Fruit fly (Drosophila melanogaster) whole organism, adult: ENCODE measurements around the gene CG31626.

Experiments used
- CG11617 ChIP-seq: fragments of 200-800 bp; sonication (Bioruptor generic); optimal IDR thresholded peaks from 2 replicates; lab custom pipeline; 2017; ENCODE audit warnings: mild to moderate bottlenecking, missing biosample characterization, missing genetic modification reagents, missing genetic modification characterization
- CG12768 ChIP-seq: fragments of 200-800 bp; sonication (Bioruptor generic); optimal IDR thresholded peaks from 2 replicates; lab custom pipeline; 2017; ENCODE audit warnings: missing biosample characterization, missing genetic modification characterization, mild to moderate bottlenecking, moderate library complexity, missing genetic modification reagents
- CG14711 ChIP-seq: fragments of 200-800 bp; sonication (Bioruptor generic); optimal IDR thresholded peaks from 2 replicates; lab custom pipeline; 2018; ENCODE audit warnings: missing biosample characterization, mild to moderate bottlenecking, missing genetic modification characterization, moderate library complexity
- CG1620 ChIP-seq: fragments of 200-800 bp; sonication (Bioruptor generic); optimal IDR thresholded peaks from 2 replicates; lab custom pipeline; 2016; ENCODE audit warnings: missing biosample characterization, missing genetic modification characterization
- CG33017 ChIP-seq: fragments of 200-800 bp; sonication (Bioruptor generic); optimal IDR thresholded peaks from 2 replicates; lab custom pipeline; 2018; ENCODE audit warnings: missing biosample characterization, mild to moderate bottlenecking, missing genetic modification characterization, moderate library complexity
- CG5204 ChIP-seq: fragments of 200-800 bp; sonication (Bioruptor generic); optimal IDR thresholded peaks from 2 replicates; lab custom pipeline; 2016; ENCODE audit warnings: missing biosample characterization, missing genetic modification characterization
- CG7045 ChIP-seq: fragments of 200-800 bp; sonication (Bioruptor generic); optimal IDR thresholded peaks from 2 replicates; lab custom pipeline; 2017; ENCODE audit warnings: missing biosample characterization, mild to moderate bottlenecking, missing genetic modification characterization
- CG7101 ChIP-seq: fragments of 200-800 bp; sonication (Bioruptor generic); optimal IDR thresholded peaks from 2 replicates; lab custom pipeline; 2018; ENCODE audit warnings: missing biosample characterization, mild to moderate bottlenecking, missing genetic modification characterization, moderate library complexity
- Clk ChIP-seq: fragments of 200-800 bp; sonication (Bioruptor generic); optimal IDR thresholded peaks from 2 replicates; lab custom pipeline; 2017; ENCODE audit warnings: missing biosample characterization, missing genetic modification characterization
- Crg-1 ChIP-seq: fragments of 200-800 bp; sonication (Bioruptor generic); optimal IDR thresholded peaks from 2 replicates; lab custom pipeline; 2016; ENCODE audit warnings: missing biosample characterization, missing genetic modification characterization
- Hr96 ChIP-seq: fragments of 200-800 bp; sonication (Bioruptor generic); optimal IDR thresholded peaks from 2 replicates; lab custom pipeline; 2016; ENCODE audit warnings: missing biosample characterization, missing genetic modification characterization
- Mnt ChIP-seq: fragments of 200-800 bp; sonication (Bioruptor generic); optimal IDR thresholded peaks from 2 replicates; lab custom pipeline; 2016; ENCODE audit warnings: missing biosample characterization, mild to moderate bottlenecking, missing genetic modification characterization
- bab1 ChIP-seq: fragments of 200-800 bp; sonication (Bioruptor generic); optimal IDR thresholded peaks from 3 replicates; lab custom pipeline; 2019; ENCODE audit warnings: missing biosample characterization, mild to moderate bottlenecking, missing genetic modification characterization, moderate library complexity
- cic ChIP-seq: fragments of 200-800 bp; sonication (Bioruptor generic); optimal IDR thresholded peaks from 2 replicates; lab custom pipeline; 2017; ENCODE audit warnings: missing biosample characterization, mild to moderate bottlenecking, missing genetic modification characterization, moderate library complexity
- cnc ChIP-seq, 2 experiments: fragments of >200 bp; optimal IDR thresholded peaks; 2 replicates each; lab custom pipeline; 2017
- kay ChIP-seq: fragments of 200-800 bp; sonication (Bioruptor generic); peaks from one replicate; lab custom pipeline; 2016; ENCODE audit warnings: missing biosample characterization, missing genetic modification characterization, borderline replicate concordance
- ovo ChIP-seq: fragments of 200-800 bp; sonication (Bioruptor generic); optimal IDR thresholded peaks from 2 replicates; lab custom pipeline; 2016; ENCODE audit warnings: missing biosample characterization, missing genetic modification characterization
- pad ChIP-seq: fragments of 200-800 bp; sonication (Bioruptor generic); optimal IDR thresholded peaks from 3 replicates; lab custom pipeline; 2017; ENCODE audit warnings: missing biosample characterization, missing genetic modification characterization, mild to moderate bottlenecking, moderate library complexity, missing genetic modification reagents
- tj ChIP-seq: fragments of 200-800 bp; sonication (Bioruptor generic); optimal IDR thresholded peaks from 3 replicates; lab custom pipeline; 2017; ENCODE audit warnings: missing biosample characterization, mild to moderate bottlenecking, missing genetic modification characterization, moderate library complexity
- toe ChIP-seq: fragments of 200-800 bp; sonication (Bioruptor generic); optimal IDR thresholded peaks from 2 replicates; lab custom pipeline; 2016; ENCODE audit warnings: missing biosample characterization, missing genetic modification characterization

CG31626 gene

DNA sequence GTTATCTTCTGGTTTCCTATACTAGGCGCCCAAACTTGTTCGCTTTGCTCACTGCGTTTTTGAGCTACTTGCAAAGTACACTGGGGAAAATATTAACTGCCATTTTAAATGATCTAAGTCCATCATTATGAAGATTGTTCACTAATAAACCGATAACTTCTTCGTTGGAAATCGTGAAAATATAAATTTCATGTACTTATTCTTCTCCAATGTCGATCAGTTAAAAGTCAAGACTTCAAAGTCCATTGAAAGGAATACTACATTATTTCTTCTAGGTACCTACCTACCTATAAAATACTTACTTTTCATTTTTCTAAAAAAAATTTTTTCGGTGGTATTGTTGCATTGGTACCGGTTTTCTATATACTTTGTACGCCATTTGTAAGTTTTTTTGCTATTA, 10.2 kb upstream of the CG31626 start:
- TF ChIP-seq bab1 (GFP tag; lab: Kevin White, UChicago) (no peak), toe (GFP tag; lab: Kevin White, UChicago) (no peak), cnc (optimal IDR thresholded peaks at IDR 0.05; lab: Kevin White, UChicago) (no peak), CG7045 (GFP tag; lab: Kevin White, UChicago) (no peak), CG7101 (tag; lab: Kevin White, UChicago) (no peak), kay (GFP tag; lab: Kevin White, UChicago) (no peak), pad (GFP tag; lab: Kevin White, UChicago) (no peak), CG14711 (tag; lab: Kevin White, UChicago) (no peak), CG1620 (GFP tag; lab: Kevin White, UChicago) (no peak), ovo (GFP tag; lab: Kevin White, UChicago) (no peak), Hr96 (GFP tag; lab: Kevin White, UChicago) (no peak), CG33017 (tag; lab: Kevin White, UChicago) (no peak), CG5204 (GFP tag; lab: Kevin White, UChicago) (no peak), tj (GFP tag; lab: Kevin White, UChicago) (no peak), Clk (no peak)

DNA sequence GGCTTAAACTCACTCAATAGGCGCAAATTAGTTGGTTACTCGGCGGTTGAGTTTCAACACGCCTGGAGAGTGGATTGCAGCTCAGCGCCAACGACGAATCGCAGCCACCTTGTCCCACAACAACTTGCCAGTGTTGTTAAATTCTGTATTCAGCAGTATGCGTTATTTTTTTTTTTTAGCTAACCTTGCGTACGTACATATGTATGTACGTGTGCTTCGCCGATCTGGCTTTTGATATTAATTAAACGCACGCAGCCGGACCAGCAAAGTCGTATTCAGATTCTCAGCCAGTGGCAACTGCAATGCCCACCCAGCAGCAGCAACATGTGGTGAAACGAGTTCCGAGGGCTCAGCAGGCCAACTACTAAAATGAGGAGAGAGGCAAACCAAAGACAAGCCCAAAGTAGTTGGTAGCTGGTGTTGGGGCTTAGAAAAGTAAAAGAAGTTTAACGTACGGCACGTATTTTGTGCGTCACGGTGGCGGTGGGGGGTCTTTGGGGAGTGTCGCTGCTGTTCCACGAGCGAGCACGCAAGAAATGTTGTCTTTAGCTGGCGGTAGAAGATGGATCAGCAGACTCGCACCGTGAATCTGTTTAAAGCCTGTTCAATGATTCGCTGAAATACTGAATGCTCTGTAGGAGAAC, 8.7 kb upstream of the CG31626 start:
- TF ChIP-seq CG12768 (GFP tag; lab: Kevin White, UChicago) (no peak), CG33017 (tag; lab: Kevin White, UChicago) (no peak), CG5204 (GFP tag; lab: Kevin White, UChicago) (no peak), cnc (optimal IDR thresholded peaks at IDR 0.05; lab: Kevin White, UChicago) (no peak), toe (GFP tag; lab: Kevin White, UChicago) (no peak), tj (GFP tag; lab: Kevin White, UChicago) (no peak)

DNA sequence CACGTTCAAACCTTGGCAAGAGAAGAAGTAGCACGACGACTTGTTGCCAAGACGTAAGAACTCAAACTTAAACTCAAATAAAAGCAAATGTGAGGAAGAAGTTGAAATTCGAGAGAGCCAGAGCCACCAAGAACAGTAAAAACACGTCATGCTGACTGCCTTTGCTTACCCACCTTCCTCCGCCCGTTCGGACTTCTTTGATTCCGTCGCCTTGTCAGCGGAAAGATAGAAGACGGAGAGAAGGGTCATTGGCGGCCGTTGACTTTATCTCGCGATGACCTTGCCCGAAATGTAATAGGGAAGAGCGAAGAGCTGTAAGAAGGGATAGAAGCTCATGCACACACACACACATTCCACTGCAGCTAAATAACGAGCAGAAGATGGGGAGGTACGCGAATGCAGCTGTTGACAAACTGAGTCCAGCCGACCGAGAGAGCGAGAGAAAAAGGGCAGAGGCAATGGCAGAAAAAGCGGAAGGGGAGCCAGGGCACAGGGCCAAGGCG, 7.5 kb upstream of the CG31626 start:
- TF ChIP-seq tj (GFP tag; lab: Kevin White, UChicago) (peak; percentile 67), toe (GFP tag; lab: Kevin White, UChicago) (no peak)

DNA sequence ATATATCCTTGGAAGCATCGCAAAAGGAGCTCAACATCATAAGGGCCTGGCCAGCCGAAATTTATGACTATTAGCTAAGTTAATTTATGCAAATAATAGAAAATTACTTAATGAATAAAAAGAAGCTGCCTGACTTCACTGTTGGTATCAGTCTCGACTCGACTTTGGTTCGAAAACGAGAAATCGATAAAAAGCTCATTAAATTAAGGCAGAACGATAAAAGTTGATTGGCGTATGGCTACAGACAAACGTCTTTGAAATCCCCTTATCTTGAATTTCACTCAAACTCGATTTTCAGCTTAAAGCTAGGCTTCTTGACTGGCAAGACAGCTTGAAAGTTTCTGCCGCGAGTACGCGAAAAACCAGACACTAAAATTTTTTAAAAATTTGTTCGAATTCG, 5.8 kb upstream of the CG31626 start:
- TF ChIP-seq CG12768 (GFP tag; lab: Kevin White, UChicago) (no peak), Hr96 (GFP tag; lab: Kevin White, UChicago) (no peak), CG14711 (tag; lab: Kevin White, UChicago) (no peak), CG1620 (GFP tag; lab: Kevin White, UChicago) (no peak), bab1 (GFP tag; lab: Kevin White, UChicago) (no peak), cic (GFP tag; lab: Kevin White, UChicago) (no peak), CG33017 (tag; lab: Kevin White, UChicago) (no peak), tj (GFP tag; lab: Kevin White, UChicago) (no peak), CG7101 (tag; lab: Kevin White, UChicago) (no peak), kay (GFP tag; lab: Kevin White, UChicago) (no peak), Clk (no peak), toe (GFP tag; lab: Kevin White, UChicago) (no peak), Crg-1 (GFP tag; lab: Kevin White, UChicago) (no peak), Mnt (GFP tag; lab: Kevin White, UChicago) (no peak), CG7045 (GFP tag; lab: Kevin White, UChicago) (no peak), ovo (GFP tag; lab: Kevin White, UChicago) (no peak), cnc (optimal IDR thresholded peaks at IDR 0.05; lab: Kevin White, UChicago) (no peak), CG5204 (GFP tag; lab: Kevin White, UChicago) (no peak), pad (GFP tag; lab: Kevin White, UChicago) (no peak), CG11617 (GFP tag; lab: Kevin White, UChicago) (no peak)

DNA sequence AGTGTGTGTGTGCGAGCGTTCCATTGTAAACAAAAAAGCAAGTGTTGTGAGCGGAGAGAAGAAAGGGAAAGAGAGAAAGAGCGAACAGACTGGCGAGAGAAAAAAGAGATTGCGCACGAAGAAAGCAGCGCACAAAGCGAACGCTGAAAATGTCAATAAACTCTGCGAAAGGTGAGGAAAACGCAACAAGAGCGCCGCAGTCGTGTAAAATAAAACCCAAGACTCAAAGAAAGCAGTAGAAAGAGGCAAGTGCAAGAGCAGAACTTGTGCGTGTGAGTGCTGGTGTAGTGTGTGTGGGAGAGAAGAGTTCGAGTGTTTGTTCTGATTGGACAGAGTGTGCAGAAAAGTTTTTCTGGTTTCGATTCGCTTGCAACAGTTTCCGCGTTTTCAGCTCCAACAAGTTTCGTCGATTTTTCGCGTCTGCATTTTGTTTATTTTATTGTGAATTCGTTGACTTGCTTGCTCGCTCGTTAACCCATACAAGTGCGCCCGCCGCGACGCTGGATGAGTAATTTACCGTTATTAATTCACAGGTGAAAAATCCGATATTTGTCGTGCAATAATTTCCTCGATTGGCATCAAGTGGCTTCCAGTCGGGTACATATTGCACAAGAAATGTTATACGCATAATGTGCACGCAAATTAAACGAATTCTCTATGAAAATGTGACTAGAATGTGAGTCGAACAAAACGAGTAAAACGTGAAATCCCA, 1.4 kb upstream of the CG31626 start:
- TF ChIP-seq Crg-1 (GFP tag; lab: Kevin White, UChicago) (no peak), CG12768 (GFP tag; lab: Kevin White, UChicago) (no peak), cnc (optimal IDR thresholded peaks at IDR 0.05; lab: Kevin White, UChicago) (no peak), kay (GFP tag; lab: Kevin White, UChicago) (peak; percentile 13), tj (GFP tag; lab: Kevin White, UChicago) (peak; percentile 66), pad (GFP tag; lab: Kevin White, UChicago) (peak; percentile 30), ovo (GFP tag; lab: Kevin White, UChicago) (peak; percentile 87)
